Worm (Caenorhabditis elegans) whole organism, L4 larva: Measurements from ENCODE around the gene K10G4.5.

Experiments
- F26F4.8 ChIP-seq: fragments of 200-800 bp; sonication (Bioruptor generic); conservative IDR thresholded peaks from 2 replicates; pipeline ENCODE4 v1.3.6; 2022; ENCODE audit warnings: missing genetic modification characterization, missing compliant biosample characterization
- F44E2.7 ChIP-seq: fragments of 200-800 bp; sonication (Bioruptor generic); IDR thresholded peaks from 2 replicates; pipeline ENCODE4 v2.1.2; 2022; ENCODE audit warnings: missing genetic modification characterization, missing compliant biosample characterization
- T20F7.1 ChIP-seq: fragments of 200-800 bp; sonication (Bioruptor generic); optimal IDR thresholded peaks from 2 replicates; lab custom pipeline; 2018; ENCODE audit warnings: mild to moderate bottlenecking, missing genetic modification characterization, missing compliant biosample characterization
- Y48G9A.11 ChIP-seq: fragments of 200-800 bp; sonication (Bioruptor generic); IDR thresholded peaks from 2 replicates; pipeline ENCODE4 v1.3.6; 2022; ENCODE audit warnings: missing genetic modification reagents, missing genetic modification characterization, missing compliant biosample characterization
- Y75B8A.6 ChIP-seq: fragments of 200-800 bp; sonication (Bioruptor generic); IDR thresholded peaks from 2 replicates; pipeline ENCODE4 v1.3.6; 2022; ENCODE audit warnings: missing genetic modification reagents, missing genetic modification characterization, missing compliant biosample characterization
- ZK546.5 ChIP-seq, 2 experiments: sonication (generic microtip); optimal IDR thresholded peaks; 2 replicates each; lab custom pipeline; 2017; ENCODE audit warnings: missing biosample characterization in 2 of 2, missing genetic modification characterization in 2 of 2
- aha-1 ChIP-seq: fragments of 150-350 bp; peaks from one replicate; lab custom pipeline; 2014; ENCODE audit warnings: missing biosample characterization, missing genetic modification characterization
- ceh-20 ChIP-seq: fragments of 200-800 bp; sonication (Bioruptor generic); IDR thresholded peaks from 2 replicates; pipeline ENCODE4 v1.3.6; 2022; ENCODE audit warnings: missing genetic modification reagents, missing genetic modification characterization, missing compliant biosample characterization
- ceh-44 ChIP-seq: fragments of 200-800 bp; sonication (Bioruptor generic); IDR thresholded peaks from 2 replicates; pipeline ENCODE4 v1.3.6; 2022; ENCODE audit warnings: missing genetic modification reagents, missing genetic modification characterization, missing compliant biosample characterization
- cey-2 ChIP-seq: sonication (generic microtip); optimal IDR thresholded peaks from 3 replicates; lab custom pipeline; 2017; ENCODE audit warnings: missing genetic modification characterization, mild to moderate bottlenecking, missing compliant biosample characterization, antibody characterized with exemption, borderline replicate concordance; ENCODE audit not compliant: insufficient read depth
- daf-19 ChIP-seq: fragments of 200-800 bp; sonication (Bioruptor generic); conservative IDR thresholded peaks from 2 replicates; pipeline ENCODE4 v1.3.6; 2022; ENCODE audit warnings: missing genetic modification characterization, missing compliant biosample characterization
- daf-8 ChIP-seq: fragments of 200-800 bp; sonication (Bioruptor generic); IDR thresholded peaks from 2 replicates; pipeline ENCODE4 v1.3.6; 2022; ENCODE audit warnings: missing genetic modification characterization, missing compliant biosample characterization
- dmd-8 ChIP-seq: fragments of 200-800 bp; sonication (Bioruptor generic); IDR thresholded peaks from 2 replicates; pipeline ENCODE4 v1.3.6; 2022; ENCODE audit warnings: missing genetic modification characterization, missing compliant biosample characterization
- dmd-9 ChIP-seq: fragments of 200-800 bp; sonication (Bioruptor generic); IDR thresholded peaks from 2 replicates; pipeline ENCODE4 v1.3.6; 2022; ENCODE audit warnings: missing genetic modification reagents, missing genetic modification characterization, missing compliant biosample characterization
- duxl-1 ChIP-seq: sonication (generic microtip); optimal IDR thresholded peaks from 2 replicates; lab custom pipeline; 2016; ENCODE audit warnings: mild to moderate bottlenecking, missing genetic modification characterization, moderate library complexity, missing compliant biosample characterization; ENCODE audit not compliant: poor library complexity
- egl-43 ChIP-seq: fragments of 200-800 bp; sonication (Bioruptor generic); IDR thresholded peaks from 2 replicates; pipeline ENCODE4 v1.3.6; 2022; ENCODE audit warnings: missing genetic modification reagents, missing genetic modification characterization, missing compliant biosample characterization
- fkh-10 ChIP-seq: fragments of 150-350 bp; optimal IDR thresholded peaks from 2 replicates; lab custom pipeline; 2014; ENCODE audit warnings: missing biosample characterization, missing genetic modification reagents, missing genetic modification characterization
- hlh-30 ChIP-seq: sonication (generic microtip); optimal IDR thresholded peaks from 2 replicates; lab custom pipeline; 2017; ENCODE audit warnings: antibody characterized with exemption, mild to moderate bottlenecking, missing genetic modification characterization, missing compliant biosample characterization; ENCODE audit not compliant: insufficient read depth
- lim-7 ChIP-seq: fragments of 200-800 bp; sonication (Bioruptor generic); IDR thresholded peaks from 2 replicates; pipeline ENCODE4 v1.3.6; 2022; ENCODE audit warnings: missing genetic modification characterization, missing compliant biosample characterization
- lin-1 ChIP-seq: fragments of 200-800 bp; sonication (Bioruptor generic); IDR thresholded peaks from 2 replicates; pipeline ENCODE4 v1.3.6; 2022; ENCODE audit warnings: missing genetic modification reagents, missing genetic modification characterization, missing compliant biosample characterization
- lin-38 ChIP-seq: fragments of 200-800 bp; sonication (Bioruptor generic); IDR thresholded peaks from 2 replicates; pipeline ENCODE4 v1.3.6; 2022; ENCODE audit warnings: missing genetic modification reagents, missing genetic modification characterization, missing compliant biosample characterization
- lir-3 ChIP-seq: sonication (generic microtip); optimal IDR thresholded peaks from 2 replicates; lab custom pipeline; 2016; ENCODE audit warnings: mild to moderate bottlenecking, missing genetic modification characterization, missing compliant biosample characterization
- nhr-11 ChIP-seq: fragments of 150-350 bp; optimal IDR thresholded peaks from 2 replicates; lab custom pipeline; 2014; ENCODE audit warnings: missing biosample characterization, missing genetic modification characterization
- nhr-111 ChIP-seq: fragments of 200-800 bp; sonication (Bioruptor generic); optimal IDR thresholded peaks from 2 replicates; lab custom pipeline; 2018; ENCODE audit warnings: mild to moderate bottlenecking, missing genetic modification characterization, missing compliant biosample characterization
- nhr-237 ChIP-seq: sonication (generic microtip); optimal IDR thresholded peaks from 2 replicates; lab custom pipeline; 2017; ENCODE audit warnings: missing biosample characterization, missing genetic modification characterization
- nhr-48 ChIP-seq: sonication (generic microtip); optimal IDR thresholded peaks from 2 replicates; lab custom pipeline; 2016; ENCODE audit warnings: mild to moderate bottlenecking, missing genetic modification characterization, missing compliant biosample characterization
- nhr-76 ChIP-seq: fragments of 150-350 bp; optimal IDR thresholded peaks from 2 replicates; lab custom pipeline; 2014; ENCODE audit warnings: missing biosample characterization, missing genetic modification characterization
- php-3 ChIP-seq: fragments of 200-800 bp; sonication (Bioruptor generic); IDR thresholded peaks from 2 replicates; pipeline ENCODE4 v1.3.6; 2022; ENCODE audit warnings: missing genetic modification reagents, missing genetic modification characterization, missing compliant biosample characterization
- rbr-2 ChIP-seq: sonication (generic microtip); optimal IDR thresholded peaks from 2 replicates; lab custom pipeline; 2016; ENCODE audit warnings: missing genotype, missing genetic modification characterization, missing compliant biosample characterization
- skn-1 ChIP-seq: fragments of 150-350 bp; optimal IDR thresholded peaks from 2 replicates; lab custom pipeline; 2014; ENCODE audit warnings: missing biosample characterization, missing genetic modification characterization
- snpc-1.2 ChIP-seq: fragments of 200-800 bp; sonication (Bioruptor generic); IDR thresholded peaks from 2 replicates; pipeline ENCODE4 v1.3.6; 2022; ENCODE audit warnings: missing genetic modification reagents, missing genetic modification characterization, missing compliant biosample characterization
- snpc-4 ChIP-seq: fragments of 150-350 bp; optimal IDR thresholded peaks from 2 replicates; lab custom pipeline; 2014; ENCODE audit warnings: missing biosample characterization, missing genetic modification characterization
- tag-97 ChIP-seq: fragments of 200-800 bp; sonication (Bioruptor generic); IDR thresholded peaks from 2 replicates; pipeline ENCODE4 v1.3.6; 2022; ENCODE audit warnings: missing genetic modification characterization, missing compliant biosample characterization
- unc-130 ChIP-seq: sonication (generic microtip); optimal IDR thresholded peaks from 2 replicates; lab custom pipeline; 2016; ENCODE audit warnings: missing genetic modification reagents, missing genetic modification characterization, missing compliant biosample characterization
- unc-62 ChIP-seq, 3 experiments: fragments of 150-350 bp in 1 of 3; sonication (generic microtip); optimal IDR thresholded peaks in 2 of 3; peaks in 1 of 3; 1 replicate in 1 of 3; 2 replicates in 2 of 3; lab custom pipeline; 2014 to 2017; ENCODE audit warnings: missing biosample characterization in 3 of 3, missing genetic modification characterization in 3 of 3, missing genetic modification reagents in 3 of 3, missing genotype in 1 of 3
- vab-7 ChIP-seq: fragments of 200-800 bp; sonication (Bioruptor generic); IDR thresholded peaks from 2 replicates; pipeline ENCODE4 v1.3.6; 2022; ENCODE audit warnings: missing genetic modification reagents, missing genetic modification characterization, missing compliant biosample characterization
- zag-1 ChIP-seq: fragments of 150-350 bp; optimal IDR thresholded peaks from 2 replicates; lab custom pipeline; 2014; ENCODE audit warnings: missing biosample characterization, missing genetic modification characterization
- zfp-2 ChIP-seq: sonication (generic microtip); optimal IDR thresholded peaks from 2 replicates; lab custom pipeline; 2016; ENCODE audit warnings: mild to moderate bottlenecking, missing genetic modification characterization, missing compliant biosample characterization
- zip-11 ChIP-seq: fragments of 200-800 bp; sonication (Bioruptor generic); IDR thresholded peaks from 2 replicates; pipeline ENCODE4 v1.3.6; 2022; ENCODE audit warnings: missing genetic modification characterization, missing compliant biosample characterization
- ztf-11 ChIP-seq: fragments of 150-350 bp; optimal IDR thresholded peaks from 2 replicates; lab custom pipeline; 2014; ENCODE audit warnings: missing biosample characterization, missing genetic modification characterization

K10G4.5 gene

ce11 chrV:17317786-17318185 is 16.5 kb upstream of the K10G4.5 start, which contains the start of gene srz-58 (continued):
- peak; percentile 36; the same call in 1 of the 2 replicates for TF ChIP-seq vab-7
- TF ChIP-seq skn-1 (tag; lab: Kevin White, UChicago): no peak
- TF ChIP-seq zag-1 (tag; lab: Kevin White, UChicago): no peak
- no peak for TF ChIP-seq Y48G9A.11 (GFP tag; lab: Robert Waterston, UW)
- TF ChIP-seq hlh-30: no peak
- no peak for TF ChIP-seq ZK546.5 (tag; optimal IDR thresholded peaks at IDR 0.05; lab: Kevin White, UChicago)
- TF ChIP-seq lir-3: no peak
- no peak for TF ChIP-seq lin-38 (GFP tag; lab: Robert Waterston, UW)
- TF ChIP-seq unc-130 (GFP tag; lab: Kevin White, UChicago): no peak
- TF ChIP-seq nhr-111 (GFP tag; lab: Kevin White, UChicago): no peak
- 0 out of 2 replicates have a peak, but pooled peaks have one; percentile 12 for TF ChIP-seq lin-1 (GFP tag; lab: Robert Waterston, UW)
- 0 out of 2 replicates have a peak, but pooled peaks have one; percentile 41 for TF ChIP-seq snpc-1.2 (GFP tag; lab: Robert Waterston, UW)
- TF ChIP-seq F44E2.7 (GFP tag; lab: Robert Waterston, UW): peak; percentile 27; the same call in 1 of the 2 replicates
- no peak for TF ChIP-seq nhr-11
- no peak for TF ChIP-seq tag-97 (GFP tag; lab: Robert Waterston, UW)
- no peak for TF ChIP-seq Y75B8A.6 (GFP tag; lab: Robert Waterston, UW)
- TF ChIP-seq F26F4.8 (GFP tag; lab: Robert Waterston, UW): no peak
- TF ChIP-seq aha-1 (tag; lab: Kevin White, UChicago): no peak
- no peak for TF ChIP-seq T20F7.1 (GFP tag; lab: Kevin White, UChicago)
- peak; percentile 45 for TF ChIP-seq duxl-1 (tag; lab: Kevin White, UChicago)
- no peak for TF ChIP-seq zfp-2 (tag; lab: Kevin White, UChicago)
- no peak for TF ChIP-seq cey-2 (tag; lab: Kevin White, UChicago)
- no peak for TF ChIP-seq daf-19 (GFP tag; lab: Robert Waterston, UW)
- peak; percentile 60; the same call in 1 of the 2 replicates for TF ChIP-seq lim-7 (GFP tag; lab: Robert Waterston, UW)
- TF ChIP-seq ceh-20: no peak
- TF ChIP-seq fkh-10 (GFP tag; lab: Kevin White, UChicago): no peak
- no peak for TF ChIP-seq ceh-44 (GFP tag; lab: Robert Waterston, UW)
- no peak for TF ChIP-seq dmd-9
- no peak for TF ChIP-seq php-3 (GFP tag; lab: Robert Waterston, UW)
- no peak for TF ChIP-seq nhr-48 (tag; lab: Kevin White, UChicago)
- TF ChIP-seq dmd-8 (GFP tag; lab: Robert Waterston, UW): no peak
- no peak for TF ChIP-seq nhr-76 (tag; lab: Kevin White, UChicago)
- no peak for TF ChIP-seq zip-11 (GFP tag; lab: Robert Waterston, UW)
- no peak for TF ChIP-seq snpc-4
- TF ChIP-seq ztf-11: no peak

DNA sequence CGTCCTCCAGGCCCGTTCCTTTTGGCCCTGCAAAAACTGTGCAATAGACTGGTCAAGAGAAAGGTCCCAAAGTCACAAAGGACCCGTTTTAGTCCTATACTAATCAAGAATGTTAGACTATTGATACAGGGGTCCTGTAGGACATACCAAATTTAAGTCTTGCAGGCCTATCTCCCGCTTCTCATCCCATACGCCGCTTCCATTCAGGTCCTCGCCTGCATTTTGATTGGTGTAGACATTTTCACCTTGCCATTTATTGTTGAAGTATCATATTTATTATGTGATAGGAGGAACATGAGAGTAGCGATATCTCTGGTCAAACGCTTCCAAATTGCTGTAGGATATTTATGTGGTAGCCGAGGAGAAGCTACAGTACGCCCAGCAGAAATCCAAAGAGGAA is 16.0 kb upstream of the K10G4.5 start:
- no peak for TF ChIP-seq snpc-1.2 (GFP tag; lab: Robert Waterston, UW)
- peak in 1 of 2 experiments; percentile 91 for TF ChIP-seq unc-62 (GFP tag; optimal IDR thresholded peaks at IDR 0.05 in 1 of 2; lab: Kevin White, UChicago)
- TF ChIP-seq unc-62 (tag; optimal IDR thresholded peaks at IDR 0.05; lab: Kevin White, UChicago): no peak

- TF ChIP-seq daf-8 (GFP tag; lab: Robert Waterston, UW) (no peak), ceh-20 (no peak), nhr-111 (GFP tag; lab: Kevin White, UChicago) (no peak), vab-7 (no peak), rbr-2 (tag; lab: Kevin White, UChicago) (no peak), nhr-237 (tag; lab: Kevin White, UChicago) (no peak), unc-130 (GFP tag; lab: Kevin White, UChicago) (no peak), egl-43 (no peak), duxl-1 (tag; lab: Kevin White, UChicago) (peak; percentile 90)
These were observed 13.8 kb upstream of the K10G4.5 start, which contains the start of gene F31E9.6 for ce11 chrV:17315063-17315462. Gene F31E9.6 (minus strand): TSS chrV:17315153.
